Worm (Caenorhabditis elegans) whole organism, mixed stage, embryonic: Measurements from ENCODE around the gene adh-5.
A peak's percentile ranks its signal among the peaks of the same experiment; 100 is the strongest.

ENCODE experiments used
- M03D4.4 ChIP-seq: sonication (generic microtip); optimal IDR thresholded peaks from 2 replicates; lab custom pipeline; 2017; ENCODE audit warnings: mild to moderate bottlenecking, missing genetic modification characterization, missing compliant biosample characterization
- ceh-43 ChIP-seq: fragments of 200-800 bp; sonication (Bioruptor generic); optimal IDR thresholded peaks from 2 replicates; lab custom pipeline; 2018; ENCODE audit warnings: mild to moderate bottlenecking, missing genetic modification characterization, moderate library complexity, missing compliant biosample characterization
- ces-1 ChIP-seq: fragments of 150-350 bp; optimal IDR thresholded peaks from 2 replicates; lab custom pipeline; 2014; ENCODE audit warnings: missing biosample characterization, missing genetic modification reagents, missing genetic modification characterization
- mep-1 ChIP-seq: fragments of 150-350 bp; optimal IDR thresholded peaks from 2 replicates; lab custom pipeline; 2017; ENCODE audit warnings: missing biosample characterization, missing genetic modification reagents, missing genetic modification characterization, inconsistent platforms
- sem-2 ChIP-seq: fragments of 200-800 bp; sonication (Bioruptor generic); optimal IDR thresholded peaks from 2 replicates; lab custom pipeline; 2018; ENCODE audit warnings: mild to moderate bottlenecking, missing genetic modification characterization, missing compliant biosample characterization
- unc-120 ChIP-seq: sonication (generic microtip); optimal IDR thresholded peaks from 2 replicates; lab custom pipeline; 2017; ENCODE audit warnings: missing genetic modification characterization, missing compliant biosample characterization; ENCODE audit not compliant: poor library complexity, severe bottlenecking
- unc-39 ChIP-seq: fragments of 150-350 bp; optimal IDR thresholded peaks from 2 replicates; lab custom pipeline; 2014; ENCODE audit warnings: missing biosample characterization, missing genetic modification characterization
- unc-62 ChIP-seq: fragments of 150-350 bp; optimal IDR thresholded peaks from 2 replicates; lab custom pipeline; 2014; ENCODE audit warnings: missing biosample characterization, missing genetic modification reagents, missing genetic modification characterization
- zip-8 ChIP-seq: fragments of 150-350 bp; optimal IDR thresholded peaks from 2 replicates; lab custom pipeline; 2014; ENCODE audit warnings: missing biosample characterization, missing genetic modification characterization
- ztf-11 ChIP-seq: fragments of 150-350 bp; optimal IDR thresholded peaks from 2 replicates; lab custom pipeline; 2014; ENCODE audit warnings: missing biosample characterization, missing genetic modification characterization

adh-5 gene

ce11 chrV:949760-950159 lies 38.2 kb downstream of the adh-5 start, which contains the start of gene Y50D4C.6:
TSS of gene Y50D4C.6 (minus strand) at chrV:949860.
- TF ChIP-seq zip-8 (tag; lab: Kevin White, UChicago) (no peak), sem-2 (GFP tag; lab: Kevin White, UChicago) (no peak), unc-62 (GFP tag; lab: Kevin White, UChicago) (no peak), M03D4.4 (no peak), unc-39 (no peak)

ce11 chrV:964739-965283 lies 53.2 kb downstream of the adh-5 start, which contains the start of gene sqv-6:
TSS of gene sqv-6 (minus strand) at chrV:964789.
- TF ChIP-seq unc-120 (tag; lab: Kevin White, UChicago) (peak; percentile 6), ceh-43 (GFP tag; lab: Kevin White, UChicago) (no peak), mep-1 (peak; percentile 41), ztf-11 (tag; lab: Kevin White, UChicago) (no peak), ces-1 (GFP tag; lab: Kevin White, UChicago) (peak; percentile 34)
